Worm (Caenorhabditis elegans) whole organism, late embryonic: ENCODE results near the gene C04G6.11.
"Not testable (repeated sequence)": the region's sequence is repeated elsewhere in the genome, so short reads cannot be mapped to it uniquely, and the experiment has no call there.

Experiments used
- ama-1 ChIP-seq: fragments of 150-350 bp; optimal IDR thresholded peaks from 2 replicates; lab custom pipeline; 2014
- ceh-22 ChIP-seq: sonication (generic microtip); optimal IDR thresholded peaks from 2 replicates; lab custom pipeline; 2017; ENCODE audit warnings: missing biosample characterization, missing genetic modification characterization
- elt-2 ChIP-seq: sonication (generic microtip); optimal IDR thresholded peaks from 2 replicates; lab custom pipeline; 2016; ENCODE audit warnings: missing genetic modification reagents, missing genetic modification characterization, missing compliant biosample characterization
- mec-3 ChIP-seq: sonication (generic microtip); optimal IDR thresholded peaks from 2 replicates; lab custom pipeline; 2016; ENCODE audit warnings: borderline replicate concordance, missing genetic modification characterization, missing compliant biosample characterization
- nhr-11 ChIP-seq: fragments of 150-350 bp; optimal IDR thresholded peaks from 2 replicates; lab custom pipeline; 2014; ENCODE audit warnings: missing biosample characterization, missing genetic modification characterization
- pros-1 ChIP-seq: fragments of 150-350 bp; optimal IDR thresholded peaks from 2 replicates; lab custom pipeline; 2014; ENCODE audit warnings: missing biosample characterization, missing genetic modification reagents, missing genetic modification characterization
- sdc-2 ChIP-seq: sonication (generic microtip); optimal IDR thresholded peaks from 2 replicates; lab custom pipeline; 2016; ENCODE audit warnings: missing genotype, missing genetic modification characterization, missing compliant biosample characterization
- sox-4 ChIP-seq: sonication (generic microtip); optimal IDR thresholded peaks from 2 replicates; lab custom pipeline; 2017; ENCODE audit warnings: mild to moderate bottlenecking, missing genetic modification characterization, inconsistent platforms, missing compliant biosample characterization

ce11 chrII:5097463-5097862 lies 6.2 kb downstream of the C04G6.11 start:
- not testable (repeated sequence) for TF ChIP-seq elt-2 (tag; lab: Kevin White, UChicago); sox-4 (tag; lab: Kevin White, UChicago); mec-3; pros-1; ama-1 (lab: Kevin White, UChicago); nhr-11; sdc-2 (tag; lab: Kevin White, UChicago); ceh-22 (tag; lab: Kevin White, UChicago)
